Worm (Caenorhabditis elegans) whole organism, L3 larva: ENCODE data around the gene pals-39.

Experiments used
- R02D3.7 ChIP-seq: fragments of 150-350 bp; optimal IDR thresholded peaks from 2 replicates; lab custom pipeline; 2014; ENCODE audit warnings: missing biosample characterization, missing genetic modification characterization
- ZK546.5 ChIP-seq: sonication (generic microtip); optimal IDR thresholded peaks from 2 replicates; lab custom pipeline; 2017; ENCODE audit warnings: missing biosample characterization, missing genetic modification characterization
- aly-2 ChIP-seq: fragments of 150-350 bp; optimal IDR thresholded peaks from 2 replicates; lab custom pipeline; 2014; ENCODE audit warnings: missing biosample characterization, missing genetic modification characterization
- ama-1 ChIP-seq: fragments of 150-350 bp; optimal IDR thresholded peaks from 2 replicates; lab custom pipeline; 2018
- ceh-16 ChIP-seq: sonication (generic microtip); optimal IDR thresholded peaks from 2 replicates; lab custom pipeline; 2017; ENCODE audit warnings: missing biosample characterization, missing genetic modification characterization
- ceh-28 ChIP-seq: fragments of 150-350 bp; optimal IDR thresholded peaks from 2 replicates; lab custom pipeline; 2014; ENCODE audit warnings: missing biosample characterization, missing genetic modification reagents, missing genetic modification characterization
- ceh-82 ChIP-seq: fragments of 150-350 bp; optimal IDR thresholded peaks from 2 replicates; lab custom pipeline; 2014; ENCODE audit warnings: missing biosample characterization, missing genetic modification characterization
- ceh-9 ChIP-seq: sonication (generic microtip); optimal IDR thresholded peaks from 2 replicates; lab custom pipeline; 2018; ENCODE audit warnings: missing biosample characterization, missing genetic modification characterization
- daf-12 ChIP-seq: fragments of 150-350 bp; optimal IDR thresholded peaks from 2 replicates; lab custom pipeline; 2014; ENCODE audit warnings: missing biosample characterization, missing genetic modification reagents, missing genetic modification characterization
- egl-27 ChIP-seq: sonication (generic microtip); optimal IDR thresholded peaks from 4 replicates; lab custom pipeline; 2017; ENCODE audit warnings: missing biosample characterization, missing genetic modification reagents, missing genetic modification characterization
- egl-5 ChIP-seq: fragments of 150-350 bp; optimal IDR thresholded peaks from 2 replicates; lab custom pipeline; 2017; ENCODE audit warnings: missing biosample characterization, missing genetic modification reagents, missing genetic modification characterization, inconsistent platforms
- elt-1 ChIP-seq: fragments of 150-350 bp; optimal IDR thresholded peaks from 2 replicates; lab custom pipeline; 2014; ENCODE audit warnings: missing biosample characterization, missing genetic modification characterization
- elt-2 ChIP-seq: sonication (generic microtip); optimal IDR thresholded peaks from 2 replicates; lab custom pipeline; 2016; ENCODE audit warnings: missing genetic modification reagents, mild to moderate bottlenecking, missing genetic modification characterization, missing compliant biosample characterization
- elt-3 ChIP-seq, 3 experiments: fragments of 150-350 bp in 1 of 3; sonication (generic microtip) in 2 of 3; optimal IDR thresholded peaks; 2 replicates in 2 of 3; 4 replicates in 1 of 3; lab custom pipeline; 2014 to 2017; ENCODE audit warnings: missing biosample characterization in 3 of 3, missing genetic modification characterization in 3 of 3
- eor-1 ChIP-seq, 2 experiments: fragments of 150-350 bp; optimal IDR thresholded peaks; 2 replicates each; lab custom pipeline; 2014 to 2018; ENCODE audit warnings: missing biosample characterization in 2 of 2, missing genetic modification characterization in 2 of 2
- fkh-10 ChIP-seq: sonication (generic microtip); optimal IDR thresholded peaks from 2 replicates; lab custom pipeline; 2017; ENCODE audit warnings: missing biosample characterization, missing genetic modification reagents, missing genetic modification characterization
- fkh-2 ChIP-seq: fragments of 150-350 bp; optimal IDR thresholded peaks from 2 replicates; lab custom pipeline; 2014; ENCODE audit warnings: missing biosample characterization, missing genetic modification reagents, missing genetic modification characterization
- fos-1 ChIP-seq: fragments of 150-350 bp; optimal IDR thresholded peaks from 2 replicates; lab custom pipeline; 2014; ENCODE audit warnings: missing biosample characterization, missing genetic modification characterization
- hmg-11 ChIP-seq: sonication (generic microtip); optimal IDR thresholded peaks from 2 replicates; lab custom pipeline; 2016; ENCODE audit warnings: missing genetic modification characterization, missing compliant biosample characterization
- jun-1 ChIP-seq: fragments of 150-350 bp; optimal IDR thresholded peaks from 2 replicates; lab custom pipeline; 2014; ENCODE audit warnings: missing biosample characterization, missing genetic modification reagents, missing genetic modification characterization
- lin-15B ChIP-seq: fragments of 150-350 bp; optimal IDR thresholded peaks from 2 replicates; lab custom pipeline; 2014; ENCODE audit warnings: missing biosample characterization, missing genetic modification characterization
- lin-39 ChIP-seq: fragments of 150-350 bp; optimal IDR thresholded peaks from 2 replicates; lab custom pipeline; 2018; ENCODE audit warnings: missing biosample characterization, missing genetic modification reagents, missing genetic modification characterization
- lsy-12 ChIP-seq: sonication (generic microtip); optimal IDR thresholded peaks from 2 replicates; lab custom pipeline; 2016; ENCODE audit warnings: mild to moderate bottlenecking, missing genetic modification characterization, missing compliant biosample characterization
- mdl-1 ChIP-seq: fragments of 150-350 bp; optimal IDR thresholded peaks from 2 replicates; lab custom pipeline; 2014; ENCODE audit warnings: missing biosample characterization, missing genetic modification characterization
- mml-1 ChIP-seq: fragments of 150-350 bp; sonication (generic microtip); optimal IDR thresholded peaks from 3 replicates; lab custom pipeline; 2014; ENCODE audit warnings: missing biosample characterization, missing genetic modification characterization
- nfya-1 ChIP-seq: sonication (generic microtip); optimal IDR thresholded peaks from 2 replicates; lab custom pipeline; 2017; ENCODE audit warnings: missing genetic modification characterization, mild to moderate bottlenecking, missing compliant biosample characterization, antibody characterized with exemption, moderate library complexity; ENCODE audit not compliant: insufficient read depth
- nhr-12 ChIP-seq: fragments of 150-350 bp; optimal IDR thresholded peaks from 2 replicates; lab custom pipeline; 2014; ENCODE audit warnings: missing biosample characterization, missing genetic modification characterization
- nhr-23 ChIP-seq: fragments of 150-350 bp; optimal IDR thresholded peaks from 2 replicates; lab custom pipeline; 2014; ENCODE audit warnings: missing biosample characterization, missing genetic modification reagents, missing genetic modification characterization
- nhr-237 ChIP-seq: fragments of 150-350 bp; optimal IDR thresholded peaks from 2 replicates; lab custom pipeline; 2014; ENCODE audit warnings: missing biosample characterization, missing genetic modification characterization
- nhr-28 ChIP-seq: fragments of 150-350 bp; optimal IDR thresholded peaks from 2 replicates; lab custom pipeline; 2014; ENCODE audit warnings: missing biosample characterization, missing genetic modification characterization
- nhr-43 ChIP-seq: sonication (generic microtip); optimal IDR thresholded peaks from 2 replicates; lab custom pipeline; 2016; ENCODE audit warnings: mild to moderate bottlenecking, missing genetic modification characterization, missing compliant biosample characterization; ENCODE audit not compliant: poor library complexity, severe bottlenecking
- nhr-67 ChIP-seq: fragments of 150-350 bp; optimal IDR thresholded peaks from 2 replicates; lab custom pipeline; 2014; ENCODE audit warnings: missing biosample characterization, missing genetic modification characterization
- nhr-76 ChIP-seq: fragments of 150-350 bp; sonication (generic microtip); optimal IDR thresholded peaks from 5 replicates; lab custom pipeline; 2014; ENCODE audit warnings: missing biosample characterization, missing genetic modification characterization
- nhr-77 ChIP-seq: fragments of 150-350 bp; optimal IDR thresholded peaks from 2 replicates; lab custom pipeline; 2014; ENCODE audit warnings: missing biosample characterization, missing genetic modification characterization
- pha-4 ChIP-seq: fragments of 150-350 bp; optimal IDR thresholded peaks from 2 replicates; lab custom pipeline; 2014; ENCODE audit warnings: missing biosample characterization, missing genetic modification reagents, missing genetic modification characterization
- pqm-1 ChIP-seq: fragments of 150-350 bp; optimal IDR thresholded peaks from 2 replicates; lab custom pipeline; 2017; ENCODE audit warnings: missing biosample characterization, missing genetic modification characterization, inconsistent platforms
- skn-1 ChIP-seq: fragments of 150-350 bp; optimal IDR thresholded peaks from 2 replicates; lab custom pipeline; 2014; ENCODE audit warnings: missing biosample characterization, missing genetic modification characterization
- tbx-2 ChIP-seq: sonication (generic microtip); optimal IDR thresholded peaks from 2 replicates; lab custom pipeline; 2016; ENCODE audit warnings: mild to moderate bottlenecking, missing genetic modification characterization, missing compliant biosample characterization
- unc-39 ChIP-seq: sonication (generic microtip); optimal IDR thresholded peaks from 4 replicates; lab custom pipeline; 2017; ENCODE audit warnings: missing biosample characterization, missing genetic modification characterization
- unc-62 ChIP-seq: fragments of 150-350 bp; sonication (generic microtip); optimal IDR thresholded peaks from 4 replicates; lab custom pipeline; 2014; ENCODE audit warnings: missing biosample characterization, missing genetic modification reagents, missing genetic modification characterization
- zag-1 ChIP-seq: fragments of 150-350 bp; optimal IDR thresholded peaks from 2 replicates; lab custom pipeline; 2014; ENCODE audit warnings: missing biosample characterization, missing genetic modification characterization
- ztf-11 ChIP-seq: fragments of 150-350 bp; optimal IDR thresholded peaks from 2 replicates; lab custom pipeline; 2014; ENCODE audit warnings: missing biosample characterization, missing genetic modification characterization
- ztf-4 ChIP-seq: fragments of 150-350 bp; optimal IDR thresholded peaks from 2 replicates; lab custom pipeline; 2014; ENCODE audit warnings: missing biosample characterization, missing genetic modification characterization

Gene pals-39

DNA sequence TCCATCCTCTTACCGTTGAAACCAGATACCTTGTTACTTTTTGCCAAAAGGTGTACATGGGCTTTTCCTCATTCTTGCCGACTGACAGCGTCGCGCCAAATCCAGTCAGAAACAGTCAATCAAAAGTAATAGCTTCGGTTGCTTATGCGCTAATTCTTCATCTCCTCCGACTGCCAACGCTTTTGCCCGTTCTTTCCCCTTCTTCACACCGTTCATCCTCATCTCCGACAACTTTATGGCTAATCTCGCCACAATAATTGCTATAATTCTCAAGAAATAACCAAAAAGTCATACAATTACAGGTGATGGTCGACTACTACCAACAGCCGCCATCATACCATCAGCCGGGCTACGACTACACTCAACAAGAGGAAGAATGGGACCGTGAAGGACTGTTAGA is 34.5 kb upstream of the pals-39 start, which contains the start of gene atn-1:
atn-1 (plus strand) TSS at position 301 of the 400 bp plus-strand sequence.
- TF ChIP-seq nhr-28 (tag; lab: Kevin White, UChicago) = no peak
- TF ChIP-seq unc-39 (tag; lab: Kevin White, UChicago) = no peak
- no peak for TF ChIP-seq mdl-1 (tag; lab: Kevin White, UChicago)
- TF ChIP-seq eor-1 (tag; optimal IDR thresholded peaks at IDR 0.05; lab: Kevin White, UChicago) = no peak
- TF ChIP-seq fkh-10 (GFP tag; lab: Kevin White, UChicago) = no peak
- no peak for TF ChIP-seq egl-5 (tag; lab: Kevin White, UChicago)
- TF ChIP-seq ceh-16 (tag; lab: Kevin White, UChicago) = no peak
- TF ChIP-seq elt-1 (tag; lab: Kevin White, UChicago) = no peak
- no peak for TF ChIP-seq egl-27
- no peak for TF ChIP-seq fos-1 (tag; lab: Kevin White, UChicago)
- TF ChIP-seq zag-1 (tag; lab: Kevin White, UChicago) = no peak
- no peak for TF ChIP-seq hmg-11 (tag; lab: Kevin White, UChicago)
- TF ChIP-seq R02D3.7 = no peak
- TF ChIP-seq ama-1 (lab: Kevin White, UChicago) = no peak
- TF ChIP-seq lsy-12 (tag; lab: Kevin White, UChicago) = no peak
- no peak for TF ChIP-seq nhr-237 (tag; lab: Kevin White, UChicago)
- no peak for TF ChIP-seq fkh-2 (tag; lab: Kevin White, UChicago)
- no peak for TF ChIP-seq ceh-28
- TF ChIP-seq nhr-67 (tag; lab: Kevin White, UChicago) = no peak
- TF ChIP-seq mml-1 = no peak
- TF ChIP-seq, all 47 proteins: peak for 0

DNA sequence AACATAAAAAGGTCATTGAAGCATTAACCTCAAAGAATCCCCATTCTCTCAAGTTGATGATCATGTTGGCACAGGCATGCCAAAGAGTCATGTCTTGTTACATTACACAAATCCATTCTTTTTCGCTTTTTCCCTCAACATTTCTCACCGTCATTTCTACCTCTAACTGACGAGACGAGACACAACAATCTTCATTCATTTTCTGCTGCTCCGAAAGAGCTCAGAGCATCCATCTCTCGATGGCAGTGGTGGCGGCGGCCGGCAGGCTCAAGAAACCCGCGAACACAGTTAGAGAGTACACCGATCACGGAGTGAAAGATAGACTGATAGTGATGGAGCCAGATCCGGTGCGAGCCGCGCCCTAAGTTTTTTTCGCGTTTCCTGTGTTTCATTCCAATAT is 33.5 kb upstream of the pals-39 start:
- TF ChIP-seq nhr-23 (tag; lab: Kevin White, UChicago) = no peak
- TF ChIP-seq lin-39 = peak; percentile 6
- no peak for TF ChIP-seq nhr-67 (tag; lab: Kevin White, UChicago)
- TF ChIP-seq aly-2 (tag; lab: Kevin White, UChicago) = no peak
- TF ChIP-seq ceh-16 (tag; lab: Kevin White, UChicago) = no peak
- TF ChIP-seq nhr-12 (tag; lab: Kevin White, UChicago) = no peak
- TF ChIP-seq nhr-237 (tag; lab: Kevin White, UChicago) = no peak
- TF ChIP-seq nhr-77 = no peak
- no peak for TF ChIP-seq nfya-1 (tag; lab: Kevin White, UChicago)
- TF ChIP-seq, all 47 proteins: peak for 1

- TF ChIP-seq zag-1 (tag; lab: Kevin White, UChicago) (no peak), ceh-16 (tag; lab: Kevin White, UChicago) (no peak), ZK546.5 (tag; lab: Kevin White, UChicago) (no peak), nhr-43 (tag; lab: Kevin White, UChicago) (no peak), tbx-2 (no peak), jun-1 (tag; lab: Kevin White, UChicago) (peak; percentile 59), skn-1 (tag; lab: Kevin White, UChicago) (no peak), mdl-1 (tag; lab: Kevin White, UChicago) (no peak), nhr-77 (no peak), daf-12 (tag; lab: Kevin White, UChicago) (no peak), pha-4 (tag; lab: Kevin White, UChicago) (peak; percentile 69), R02D3.7 (no peak), lin-39 (no peak), elt-2 (peak; percentile 91), hmg-11 (tag; lab: Kevin White, UChicago) (no peak), ceh-9 (tag; lab: Kevin White, UChicago) (no peak), ceh-82 (tag; lab: Kevin White, UChicago) (no peak), pqm-1 (tag; lab: Kevin White, UChicago) (peak; percentile 59), mml-1 (no peak), ceh-28 (no peak), aly-2 (tag; lab: Kevin White, UChicago) (no peak)
Observed at ce11 chrV:12475360-12475759, 31.7 kb upstream of the pals-39 start.

DNA sequence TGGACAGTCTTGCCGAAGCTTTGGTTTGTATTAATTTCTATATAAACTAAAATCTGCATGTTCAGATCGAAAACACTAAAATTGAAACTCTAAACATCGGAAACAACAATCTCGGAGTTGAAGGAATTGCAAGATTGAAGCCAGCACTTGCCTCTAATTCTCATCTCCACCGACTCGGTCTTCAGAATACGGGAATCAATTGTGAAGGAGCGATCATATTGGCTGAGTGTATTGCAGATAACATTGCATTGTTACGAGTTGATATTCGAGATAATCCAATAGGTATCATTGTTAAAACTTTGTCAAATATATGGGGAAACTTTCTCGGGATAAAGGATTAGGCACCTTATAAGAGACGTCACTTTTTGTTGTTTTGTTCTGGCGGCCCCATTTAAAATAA is 26.7 kb upstream of the pals-39 start:
- TF ChIP-seq pqm-1 (tag; lab: Kevin White, UChicago) (no peak), unc-39 (tag; lab: Kevin White, UChicago) (no peak), eor-1 (tag; optimal IDR thresholded peaks at IDR 0.05; lab: Kevin White, UChicago) (no peak), R02D3.7 (no peak), egl-27 (no peak), tbx-2 (no peak), nhr-76 (tag; lab: Kevin White, UChicago) (no peak), unc-62 (GFP tag; lab: Kevin White, UChicago) (no peak), ztf-11 (tag; lab: Kevin White, UChicago) (no peak), elt-2 (no peak), nhr-43 (tag; lab: Kevin White, UChicago) (no peak), ztf-4 (tag; lab: Kevin White, UChicago) (no peak), elt-1 (tag; lab: Kevin White, UChicago) (no peak), nhr-67 (tag; lab: Kevin White, UChicago) (no peak), mml-1 (no peak), elt-3 (tag; optimal IDR thresholded peaks at IDR 0.05; lab: Kevin White, UChicago) (no peak), ceh-16 (tag; lab: Kevin White, UChicago) (no peak), lin-15B (tag; lab: Kevin White, UChicago) (no peak), mdl-1 (tag; lab: Kevin White, UChicago) (no peak)
- TF ChIP-seq, all 47 proteins: peak for 0
